Fruit fly (Drosophila melanogaster): ENCODE results near the gene Idi.

DNA sequence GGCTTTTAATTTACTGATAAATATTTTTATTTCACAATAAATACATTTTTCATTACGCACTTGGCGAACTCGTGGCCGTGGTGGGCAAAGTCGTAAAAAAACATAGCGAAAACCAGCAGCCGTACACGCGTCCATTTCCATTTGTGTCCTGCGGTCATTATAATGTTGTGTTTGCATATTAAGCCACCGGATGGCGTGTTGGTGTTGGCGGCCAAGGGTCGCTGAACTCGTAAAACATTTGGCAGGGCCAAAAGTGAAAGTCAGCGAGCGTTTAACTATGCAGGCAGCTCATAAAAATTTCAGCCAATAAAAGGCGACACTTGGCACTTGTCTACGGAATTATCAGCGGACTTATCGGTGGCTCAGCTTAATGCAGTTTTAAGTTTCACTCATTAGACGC lies 17.4 kb upstream of the Idi start:
- TF ChIP-seq cic (GFP tag; optimal IDR thresholded peaks at IDR 0.05) (no peak), ovo (GFP tag; optimal IDR thresholded peaks at IDR 0.05) (no peak), toe (GFP tag; optimal IDR thresholded peaks at IDR 0.05) (no peak), CG12768 (GFP tag; optimal IDR thresholded peaks at IDR 0.05) (no peak), Hr96 (GFP tag; optimal IDR thresholded peaks at IDR 0.05) (no peak), Mnt (GFP tag; optimal IDR thresholded peaks at IDR 0.05) (no peak), CG1620 (GFP tag; optimal IDR thresholded peaks at IDR 0.05) (no peak), CG7045 (GFP tag; optimal IDR thresholded peaks at IDR 0.05) (no peak), bab1 (GFP tag; optimal IDR thresholded peaks at IDR 0.05) (no peak), CG33017 (tag; optimal IDR thresholded peaks at IDR 0.05) (no peak)
